Fruit fly (Drosophila melanogaster): ENCODE results near the gene Jon65Aii.

The Jon65Aii gene

DNA sequence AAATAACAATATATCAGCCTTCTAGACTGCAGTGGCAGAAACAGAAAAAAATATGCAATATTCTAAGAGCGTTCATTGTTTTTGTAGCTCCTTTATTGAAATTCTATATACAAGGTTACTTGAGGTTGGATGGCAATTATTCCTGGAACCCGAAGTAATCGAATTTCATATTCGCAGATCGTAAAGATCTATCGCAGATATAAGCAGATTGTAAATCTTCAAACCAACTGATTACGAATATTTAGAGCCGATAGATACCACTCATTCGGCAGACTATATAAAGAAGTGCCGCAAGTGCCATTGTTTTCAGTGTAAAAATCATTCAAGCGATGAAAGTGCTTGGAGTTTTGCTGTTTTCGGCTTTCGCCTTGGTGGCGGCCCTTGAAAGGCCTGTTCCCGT, at the start of gene Jon65Aii:
Jon65Aii (plus strand) TSS at position 301 of the 400 bp plus-strand sequence.
- TF ChIP-seq CG32264 (GFP tag; optimal IDR thresholded peaks at IDR 0.05), result no peak
- TF ChIP-seq dsf (GFP tag; optimal IDR thresholded peaks at IDR 0.05; ENCODE audit: borderline replicate concordance), result no peak
- no peak for TF ChIP-seq Vsx2 (GFP tag; optimal IDR thresholded peaks at IDR 0.05; ENCODE audit: partially characterized antibody)
- TF ChIP-seq Hnf4 (GFP tag; optimal IDR thresholded peaks at IDR 0.05), result no peak
- TF ChIP-seq Myc (optimal IDR thresholded peaks at IDR 0.05), result no peak
- no peak for TF ChIP-seq br (GFP tag; optimal IDR thresholded peaks at IDR 0.05)
- TF ChIP-seq tai (GFP tag; optimal IDR thresholded peaks at IDR 0.05), result no peak
- TF ChIP-seq Dif (GFP tag; optimal IDR thresholded peaks at IDR 0.05; ENCODE audit: partially characterized antibody), result no peak
- TF ChIP-seq Hr78 (GFP tag; optimal IDR thresholded peaks at IDR 0.05), result no peak
- no peak for TF ChIP-seq woc (GFP tag; optimal IDR thresholded peaks at IDR 0.05)
- TF ChIP-seq ey (GFP tag; optimal IDR thresholded peaks at IDR 0.05), result no peak
- TF ChIP-seq Mio (GFP tag; optimal IDR thresholded peaks at IDR 0.05), result no peak
- no peak for TF ChIP-seq Dfd (GFP tag; optimal IDR thresholded peaks at IDR 0.05)
- TF ChIP-seq rgr (GFP tag; optimal IDR thresholded peaks at IDR 0.05), result no peak
- no peak for TF ChIP-seq Sp1 (GFP tag; optimal IDR thresholded peaks at IDR 0.05)
- TF ChIP-seq OdsH (GFP tag; optimal IDR thresholded peaks at IDR 0.05), result no peak
- no peak for TF ChIP-seq dmrt93B (GFP tag; optimal IDR thresholded peaks at IDR 0.05)
- TF ChIP-seq dl (GFP tag; optimal IDR thresholded peaks at IDR 0.05; ENCODE audit: insufficient read depth in 1 of 2, partially characterized antibody in 2 of 2), result no peak
- TF ChIP-seq CG9705 (GFP tag; optimal IDR thresholded peaks at IDR 0.05), result no peak

DNA sequence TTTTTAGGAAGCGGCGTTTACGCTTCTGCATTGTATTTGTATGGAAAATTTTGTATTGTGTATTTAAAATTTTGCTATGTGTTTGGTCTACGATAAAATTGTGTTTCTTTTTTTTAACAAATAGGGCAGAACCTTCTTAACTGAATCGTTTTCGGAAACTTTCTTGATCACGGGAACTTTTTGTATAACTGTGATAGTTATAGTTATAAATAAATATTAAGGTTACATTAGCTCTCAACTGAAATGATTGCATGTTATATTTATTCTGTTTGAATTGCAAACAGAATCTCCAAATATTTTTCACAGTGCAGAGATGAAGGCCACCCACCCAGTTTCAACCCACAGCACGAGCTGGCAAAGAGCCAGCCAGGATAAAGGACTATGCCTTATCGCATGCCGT, 41.2 kb upstream of the Jon65Aii start, which contains the start of gene alphaKap4:
alphaKap4 (minus strand) TSS at position 101 of the 400 bp plus-strand sequence.
- TF ChIP-seq CrebA (GFP tag; optimal IDR thresholded peaks at IDR 0.05; ENCODE audit: borderline replicate concordance), result no peak
- no peak for TF ChIP-seq usp (GFP tag; optimal IDR thresholded peaks at IDR 0.05)
- no peak for TF ChIP-seq Jra (GFP tag; optimal IDR thresholded peaks at IDR 0.05)
- TF ChIP-seq Hr83 (GFP tag; optimal IDR thresholded peaks at IDR 0.05; ENCODE audit: poor library complexity, severe bottlenecking), result no peak
- no peak for TF ChIP-seq dmrt93B (GFP tag; optimal IDR thresholded peaks at IDR 0.05)
- TF ChIP-seq lola (GFP tag; optimal IDR thresholded peaks at IDR 0.05), result no peak
- no peak for TF ChIP-seq OdsH (GFP tag; optimal IDR thresholded peaks at IDR 0.05)
- TF ChIP-seq CG9705 (GFP tag; optimal IDR thresholded peaks at IDR 0.05), result no peak

DNA sequence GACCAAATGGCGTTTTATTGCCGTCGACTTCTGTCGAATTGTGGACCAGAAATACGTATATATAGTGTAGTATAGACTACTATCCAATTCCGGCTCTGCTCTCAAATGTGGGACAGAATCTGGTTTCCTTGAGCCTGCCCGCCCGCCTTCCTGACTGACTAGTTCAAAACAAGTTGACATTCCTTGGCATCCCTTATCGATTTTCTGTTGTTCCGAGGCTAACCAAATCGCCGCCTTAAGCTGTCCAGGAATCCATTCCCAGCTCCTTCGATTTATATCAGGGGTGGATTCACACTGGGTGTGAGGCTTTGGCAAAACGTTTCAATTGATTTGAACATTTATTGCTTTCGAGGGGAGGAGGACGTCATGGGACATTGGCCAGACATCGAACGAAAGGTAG, 39.2 kb upstream of the Jon65Aii start:
- TF ChIP-seq dmrt93B (GFP tag; optimal IDR thresholded peaks at IDR 0.05) (no peak), lola (GFP tag; optimal IDR thresholded peaks at IDR 0.05) (no peak), GATAd (GFP tag; optimal IDR thresholded peaks at IDR 0.05) (no peak), Hr78 (GFP tag; optimal IDR thresholded peaks at IDR 0.05) (no peak), dsf (GFP tag; optimal IDR thresholded peaks at IDR 0.05; ENCODE audit: borderline replicate concordance) (no peak), foxo (GFP tag; optimal IDR thresholded peaks at IDR 0.05) (no peak), CG32264 (GFP tag; optimal IDR thresholded peaks at IDR 0.05) (no peak), Vsx2 (GFP tag; optimal IDR thresholded peaks at IDR 0.05; ENCODE audit: partially characterized antibody) (no peak), sage (GFP tag; optimal IDR thresholded peaks at IDR 0.05) (no peak), Rel (GFP tag; optimal IDR thresholded peaks at IDR 0.05) (no peak), Rel (tag; optimal IDR thresholded peaks at IDR 0.05) (no peak), dl (GFP tag; optimal IDR thresholded peaks at IDR 0.05; ENCODE audit: insufficient read depth in 1 of 2, partially characterized antibody in 2 of 2) (no peak), CG9705 (GFP tag; optimal IDR thresholded peaks at IDR 0.05) (no peak), N (GFP tag; optimal IDR thresholded peaks at IDR 0.05) (no peak), usp (GFP tag; optimal IDR thresholded peaks at IDR 0.05) (no peak), woc (GFP tag; optimal IDR thresholded peaks at IDR 0.05) (no peak), Hnf4 (GFP tag; optimal IDR thresholded peaks at IDR 0.05) (no peak)

DNA sequence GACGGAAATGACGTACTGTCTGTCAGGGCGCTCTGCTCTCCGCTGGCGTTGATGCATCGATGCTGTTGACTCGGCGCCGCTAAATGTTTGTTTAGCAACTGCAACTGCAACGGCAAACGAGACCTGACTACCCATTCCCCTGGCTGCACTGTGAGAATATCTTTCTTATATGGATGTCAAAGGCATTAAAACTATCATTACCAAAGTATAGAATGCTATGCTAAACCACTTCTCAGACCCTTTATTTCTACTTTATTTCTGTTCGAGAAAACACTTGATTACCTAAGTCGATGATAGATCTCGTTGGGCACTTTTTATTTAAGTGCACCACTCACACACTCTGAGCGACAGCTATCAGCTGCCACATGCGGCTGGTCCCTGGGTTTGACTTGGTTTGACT, 30.0 kb upstream of the Jon65Aii start:
- TF ChIP-seq foxo (GFP tag; optimal IDR thresholded peaks at IDR 0.05) (peak in 1 of 2 experiments; percentile 14), Vsx2 (GFP tag; optimal IDR thresholded peaks at IDR 0.05; ENCODE audit: partially characterized antibody) (no peak), fru (GFP tag; optimal IDR thresholded peaks at IDR 0.05) (peak; percentile 2), Rel (GFP tag; optimal IDR thresholded peaks at IDR 0.05) (no peak), Rel (tag; optimal IDR thresholded peaks at IDR 0.05) (no peak), jim (GFP tag; optimal IDR thresholded peaks at IDR 0.05) (no peak), psq (GFP tag; optimal IDR thresholded peaks at IDR 0.05) (no peak), HLH106 (tag; optimal IDR thresholded peaks at IDR 0.05) (peak; percentile 8), sv (GFP tag; optimal IDR thresholded peaks at IDR 0.05) (no peak)

Data from whole organism, wandering third instar larva.